Worm (Caenorhabditis elegans) whole organism, mixed stage, embryonic: Measurements from ENCODE around the gene dohh-1.

Source experiments
- M03D4.4 ChIP-seq: sonication (generic microtip); optimal IDR thresholded peaks from 2 replicates; lab custom pipeline; 2017; ENCODE audit warnings: mild to moderate bottlenecking, missing genetic modification characterization, missing compliant biosample characterization
- bed-3 ChIP-seq: fragments of 200-800 bp; sonication (Bioruptor generic); optimal IDR thresholded peaks from 3 replicates; lab custom pipeline; 2018; ENCODE audit warnings: mild to moderate bottlenecking, missing genetic modification characterization, moderate library complexity, missing compliant biosample characterization
- blmp-1 ChIP-seq: fragments of 150-350 bp; optimal IDR thresholded peaks from 2 replicates; lab custom pipeline; 2014; ENCODE audit warnings: missing biosample characterization, missing genetic modification characterization
- ceh-39 ChIP-seq: fragments of 150-350 bp; optimal IDR thresholded peaks from 2 replicates; lab custom pipeline; 2014; ENCODE audit warnings: missing biosample characterization, missing genetic modification characterization
- ceh-43 ChIP-seq: fragments of 200-800 bp; sonication (Bioruptor generic); optimal IDR thresholded peaks from 2 replicates; lab custom pipeline; 2018; ENCODE audit warnings: mild to moderate bottlenecking, missing genetic modification characterization, moderate library complexity, missing compliant biosample characterization
- ceh-83 ChIP-seq: fragments of 200-800 bp; sonication (Bioruptor generic); optimal IDR thresholded peaks from 2 replicates; lab custom pipeline; 2018; ENCODE audit warnings: mild to moderate bottlenecking, missing genetic modification characterization, missing compliant biosample characterization
- ces-1 ChIP-seq: fragments of 150-350 bp; optimal IDR thresholded peaks from 2 replicates; lab custom pipeline; 2014; ENCODE audit warnings: missing biosample characterization, missing genetic modification reagents, missing genetic modification characterization
- cnd-1 ChIP-seq: fragments of 200-800 bp; sonication (Bioruptor generic); optimal IDR thresholded peaks from 2 replicates; lab custom pipeline; 2018; ENCODE audit warnings: mild to moderate bottlenecking, missing genetic modification characterization, missing compliant biosample characterization
- elt-3 ChIP-seq: fragments of 150-350 bp; optimal IDR thresholded peaks from 2 replicates; lab custom pipeline; 2014; ENCODE audit warnings: missing biosample characterization, missing genetic modification characterization
- flh-1 ChIP-seq: fragments of 200-800 bp; sonication (Bioruptor generic); optimal IDR thresholded peaks from 2 replicates; lab custom pipeline; 2018; ENCODE audit warnings: mild to moderate bottlenecking, missing genetic modification characterization, moderate library complexity, missing compliant biosample characterization
- ham-2 ChIP-seq: fragments of 200-800 bp; sonication (Bioruptor generic); optimal IDR thresholded peaks from 2 replicates; lab custom pipeline; 2018; ENCODE audit warnings: mild to moderate bottlenecking, missing genetic modification characterization, missing compliant biosample characterization
- hlh-1 ChIP-seq: fragments of 150-350 bp; optimal IDR thresholded peaks from 2 replicates; lab custom pipeline; 2014; ENCODE audit warnings: missing biosample characterization, missing genetic modification reagents, missing genetic modification characterization
- lin-13 ChIP-seq: fragments of 150-350 bp; optimal IDR thresholded peaks from 2 replicates; lab custom pipeline; 2014; ENCODE audit warnings: missing biosample characterization, missing genetic modification characterization
- lin-32 ChIP-seq: fragments of 200-800 bp; sonication (Bioruptor generic); optimal IDR thresholded peaks from 2 replicates; lab custom pipeline; 2018; ENCODE audit warnings: mild to moderate bottlenecking, missing genetic modification characterization, missing compliant biosample characterization
- lsy-2 ChIP-seq: fragments of 150-350 bp; optimal IDR thresholded peaks from 2 replicates; lab custom pipeline; 2014; ENCODE audit warnings: missing biosample characterization, missing genetic modification characterization
- mep-1 ChIP-seq: fragments of 150-350 bp; optimal IDR thresholded peaks from 2 replicates; lab custom pipeline; 2017; ENCODE audit warnings: missing biosample characterization, missing genetic modification reagents, missing genetic modification characterization, inconsistent platforms
- nhr-12 ChIP-seq: fragments of 150-350 bp; optimal IDR thresholded peaks from 2 replicates; lab custom pipeline; 2014; ENCODE audit warnings: missing biosample characterization, missing genetic modification characterization
- nhr-2 ChIP-seq: fragments of 150-350 bp; optimal IDR thresholded peaks from 2 replicates; lab custom pipeline; 2014; ENCODE audit warnings: missing biosample characterization, missing genetic modification characterization
- nhr-237 ChIP-seq: fragments of 150-350 bp; optimal IDR thresholded peaks from 2 replicates; lab custom pipeline; 2014; ENCODE audit warnings: missing biosample characterization, missing genetic modification characterization
- nhr-76 ChIP-seq: sonication (generic microtip); optimal IDR thresholded peaks from 2 replicates; lab custom pipeline; 2017; ENCODE audit warnings: missing biosample characterization, missing genetic modification characterization
- sem-2 ChIP-seq: fragments of 200-800 bp; sonication (Bioruptor generic); optimal IDR thresholded peaks from 2 replicates; lab custom pipeline; 2018; ENCODE audit warnings: mild to moderate bottlenecking, missing genetic modification characterization, missing compliant biosample characterization
- snpc-4 ChIP-seq: fragments of 150-350 bp; optimal IDR thresholded peaks from 2 replicates; lab custom pipeline; 2014; ENCODE audit warnings: missing biosample characterization, missing genetic modification characterization
- sptf-1 ChIP-seq: sonication (generic microtip); optimal IDR thresholded peaks from 2 replicates; lab custom pipeline; 2017; ENCODE audit warnings: mild to moderate bottlenecking, missing genetic modification characterization, moderate library complexity, missing compliant biosample characterization
- tbx-8 ChIP-seq: fragments of 200-800 bp; sonication (Bioruptor generic); optimal IDR thresholded peaks from 2 replicates; lab custom pipeline; 2018; ENCODE audit warnings: mild to moderate bottlenecking, missing genetic modification characterization, moderate library complexity, missing compliant biosample characterization
- unc-120 ChIP-seq: sonication (generic microtip); optimal IDR thresholded peaks from 2 replicates; lab custom pipeline; 2017; ENCODE audit warnings: missing genetic modification characterization, missing compliant biosample characterization; ENCODE audit not compliant: poor library complexity, severe bottlenecking
- unc-39 ChIP-seq: fragments of 150-350 bp; optimal IDR thresholded peaks from 2 replicates; lab custom pipeline; 2014; ENCODE audit warnings: missing biosample characterization, missing genetic modification characterization
- unc-62 ChIP-seq: fragments of 150-350 bp; optimal IDR thresholded peaks from 2 replicates; lab custom pipeline; 2014; ENCODE audit warnings: missing biosample characterization, missing genetic modification reagents, missing genetic modification characterization
- zip-8 ChIP-seq: fragments of 150-350 bp; optimal IDR thresholded peaks from 2 replicates; lab custom pipeline; 2014; ENCODE audit warnings: missing biosample characterization, missing genetic modification characterization
- ztf-11 ChIP-seq: fragments of 150-350 bp; optimal IDR thresholded peaks from 2 replicates; lab custom pipeline; 2014; ENCODE audit warnings: missing biosample characterization, missing genetic modification characterization

dohh-1 gene

ce11 chrII:10592452-10592851 is 12.7 kb downstream of the dohh-1 start, which contains the start of gene crn-5:
Gene crn-5 (plus strand): TSS chrII:10592752.
- TF ChIP-seq elt-3, result no peak
- no peak for TF ChIP-seq nhr-76
- no peak for TF ChIP-seq cnd-1 (tag; lab: Kevin White, UChicago)
- TF ChIP-seq ham-2 (GFP tag; lab: Kevin White, UChicago), result no peak
- TF ChIP-seq lsy-2 (tag; lab: Kevin White, UChicago), result no peak
- TF ChIP-seq nhr-2, result no peak
- no peak for TF ChIP-seq unc-62 (GFP tag; lab: Kevin White, UChicago)
- no peak for TF ChIP-seq ztf-11 (tag; lab: Kevin White, UChicago)
- TF ChIP-seq ceh-43, result no peak
- no peak for TF ChIP-seq hlh-1
- TF ChIP-seq nhr-12 (tag; lab: Kevin White, UChicago), result no peak
- TF ChIP-seq tbx-8 (GFP tag; lab: Kevin White, UChicago), result no peak
- no peak for TF ChIP-seq unc-120 (tag; lab: Kevin White, UChicago)
- TF ChIP-seq ceh-39 (tag; lab: Kevin White, UChicago), result no peak
- TF ChIP-seq sptf-1 (tag; lab: Kevin White, UChicago), result no peak
- TF ChIP-seq nhr-237 (tag; lab: Kevin White, UChicago), result no peak

ce11 chrII:10594312-10594711 is 14.6 kb downstream of the dohh-1 start:
- TF ChIP-seq nhr-237 (tag; lab: Kevin White, UChicago) (no peak), M03D4.4 (no peak), cnd-1 (tag; lab: Kevin White, UChicago) (no peak), unc-62 (GFP tag; lab: Kevin White, UChicago) (no peak), ceh-43 (no peak), bed-3 (GFP tag; lab: Kevin White, UChicago) (no peak), zip-8 (tag; lab: Kevin White, UChicago) (peak; percentile 94), elt-3 (no peak)
- TF ChIP-seq, all 35 proteins: peak for 1

- TF ChIP-seq cnd-1 (tag; lab: Kevin White, UChicago) (no peak), nhr-237 (tag; lab: Kevin White, UChicago) (no peak), blmp-1 (no peak), ceh-39 (tag; lab: Kevin White, UChicago) (no peak), ceh-83 (GFP tag; lab: Kevin White, UChicago) (no peak), unc-39 (tag; lab: Kevin White, UChicago) (no peak), mep-1 (tag; lab: Kevin White, UChicago) (no peak), nhr-2 (no peak), unc-120 (tag; lab: Kevin White, UChicago) (no peak), lsy-2 (tag; lab: Kevin White, UChicago) (no peak), flh-1 (GFP tag; lab: Kevin White, UChicago) (no peak), lin-13 (no peak), lin-32 (GFP tag; lab: Kevin White, UChicago) (no peak), M03D4.4 (no peak), hlh-1 (no peak), sem-2 (GFP tag; lab: Kevin White, UChicago) (no peak), ceh-43 (no peak), sptf-1 (tag; lab: Kevin White, UChicago) (no peak), unc-62 (GFP tag; lab: Kevin White, UChicago) (no peak), ham-2 (GFP tag; lab: Kevin White, UChicago) (no peak)
These were observed 15.0 kb downstream of the dohh-1 start, which contains the start of gene C14A4.6 for ce11 chrII:10594758-10595157. Gene C14A4.6 (minus strand): TSS chrII:10594776.

ce11 chrII:10596462-10596861 is 16.7 kb downstream of the dohh-1 start, which contains the start of gene C14A4.7:
Gene C14A4.7 (minus strand): TSS chrII:10596562.
- TF ChIP-seq nhr-2 (no peak), zip-8 (tag; lab: Kevin White, UChicago) (no peak), blmp-1 (no peak), tbx-8 (GFP tag; lab: Kevin White, UChicago) (no peak), unc-120 (tag; lab: Kevin White, UChicago) (no peak), nhr-237 (tag; lab: Kevin White, UChicago) (no peak), nhr-76 (no peak), cnd-1 (tag; lab: Kevin White, UChicago) (no peak), sptf-1 (tag; lab: Kevin White, UChicago) (no peak), hlh-1 (no peak)
- TF ChIP-seq, all 35 proteins: peak for 0

- TF ChIP-seq snpc-4, result no peak
- TF ChIP-seq ces-1, result no peak
These were observed 18.3 kb downstream of the dohh-1 start, which contains the start of gene C14A4.8 for ce11 chrII:10598039-10598438. Gene C14A4.8 (minus strand): TSS chrII:10598139.
